Fruit fly (Drosophila melanogaster): ENCODE measurements around the gene pbl.

pbl gene

DNA sequence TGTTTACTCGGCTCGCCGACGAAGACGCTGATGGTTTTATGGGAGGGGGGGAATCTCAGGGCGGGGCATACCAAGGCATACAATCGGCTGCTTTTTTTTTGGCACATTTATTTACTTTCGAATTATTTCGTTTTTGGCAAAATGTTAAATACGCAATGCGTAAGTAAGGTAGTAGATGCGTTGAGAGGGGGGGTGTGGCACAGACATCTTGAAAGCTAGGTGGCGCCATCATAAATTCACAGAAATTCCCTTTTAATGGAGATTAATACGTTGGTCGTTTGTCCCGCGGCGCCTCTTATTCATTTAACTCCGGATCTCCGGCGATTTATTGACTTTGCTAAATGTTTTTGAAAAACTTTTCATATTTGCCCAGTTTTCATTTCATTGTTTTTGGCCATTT is 29.8 kb upstream of the pbl start:
- TF ChIP-seq noc (tag; optimal IDR thresholded peaks at IDR 0.05): no peak

DNA sequence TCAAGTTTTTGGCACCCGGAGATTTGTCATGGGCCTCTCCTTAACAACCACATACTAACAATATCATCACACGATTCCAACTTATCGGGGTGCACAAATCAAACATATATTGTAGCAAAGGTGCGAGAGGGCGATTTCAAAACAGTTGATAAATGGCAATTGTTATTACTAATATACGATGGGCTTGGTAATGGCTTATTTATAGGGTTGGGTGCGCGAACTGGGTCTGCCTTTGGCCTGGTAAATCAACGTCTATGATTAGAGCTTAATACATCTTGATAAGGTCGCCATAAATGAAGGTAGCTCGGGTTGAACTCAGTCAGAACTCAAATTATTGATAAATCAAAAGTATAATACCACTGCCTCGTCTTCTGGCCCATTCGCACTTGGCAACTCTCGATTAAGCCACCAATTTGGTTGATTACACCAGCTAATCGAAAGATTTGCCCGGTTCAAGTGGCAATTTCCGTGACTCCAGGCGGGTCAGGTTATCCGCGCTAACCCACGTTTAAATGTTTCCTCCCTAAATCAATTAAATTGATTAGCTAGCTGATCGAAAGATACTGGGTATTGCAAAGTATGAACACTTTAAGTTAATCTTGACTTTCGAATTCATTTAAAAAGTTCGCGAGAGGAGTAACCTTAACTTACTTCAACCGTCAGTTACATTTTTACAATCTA is 28.9 kb upstream of the pbl start:
- TF ChIP-seq noc (tag; optimal IDR thresholded peaks at IDR 0.05): peak; percentile 93

DNA sequence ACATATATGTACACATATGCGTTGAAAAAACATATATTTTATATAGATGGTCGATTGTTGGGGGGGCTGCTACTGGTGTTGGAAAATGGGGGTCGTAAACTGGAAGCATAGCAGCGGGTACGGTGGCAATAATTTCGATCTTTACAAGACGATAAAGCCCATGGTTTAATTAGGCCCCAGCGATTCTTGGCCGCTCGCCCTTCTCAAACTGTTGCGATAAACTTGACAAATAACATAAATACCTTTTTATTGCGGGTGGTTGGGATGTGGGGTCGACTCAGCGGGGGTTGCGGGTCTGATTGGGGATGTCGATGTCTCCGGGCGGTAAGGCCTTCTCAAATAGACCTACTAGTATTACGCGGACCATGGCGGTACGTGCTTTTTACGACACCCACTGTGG is 26.9 kb upstream of the pbl start:
- no peak for TF ChIP-seq noc (tag; optimal IDR thresholded peaks at IDR 0.05)

DNA sequence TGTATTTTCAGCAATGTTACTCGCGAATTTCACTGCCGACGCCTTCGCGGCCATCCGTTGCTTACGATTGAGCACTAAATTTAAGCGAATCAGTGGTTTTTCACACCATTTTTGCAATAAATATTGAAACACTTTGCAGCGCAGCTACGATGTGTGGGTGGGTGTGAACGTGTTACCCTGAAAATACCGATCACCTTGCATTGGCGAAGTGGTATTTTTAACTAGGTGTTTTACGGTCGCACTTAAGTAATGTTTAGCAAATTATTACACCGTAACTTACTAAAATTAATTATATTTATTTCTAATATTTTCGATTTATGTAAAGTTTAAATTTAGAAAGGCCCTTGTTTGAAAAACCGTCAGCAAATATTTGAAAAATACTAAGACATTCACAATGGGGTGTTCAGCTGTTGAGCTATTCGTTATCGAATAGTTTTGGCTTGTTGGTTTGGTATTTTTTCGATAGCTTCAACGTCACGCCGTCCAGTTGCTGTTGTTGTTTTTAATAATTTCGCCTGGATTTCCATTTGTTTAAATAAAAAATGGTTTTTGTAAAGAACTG is 24.3 kb upstream of the pbl start, which contains the start of the genes syd and Srp9:
Gene syd, minus strand, starts transcription at position 188 of the 562 bp plus-strand sequence.
Gene Srp9, plus strand, starts transcription at position 441 of the 562 bp plus-strand sequence.
- TF ChIP-seq noc (tag; optimal IDR thresholded peaks at IDR 0.05): no peak

DNA sequence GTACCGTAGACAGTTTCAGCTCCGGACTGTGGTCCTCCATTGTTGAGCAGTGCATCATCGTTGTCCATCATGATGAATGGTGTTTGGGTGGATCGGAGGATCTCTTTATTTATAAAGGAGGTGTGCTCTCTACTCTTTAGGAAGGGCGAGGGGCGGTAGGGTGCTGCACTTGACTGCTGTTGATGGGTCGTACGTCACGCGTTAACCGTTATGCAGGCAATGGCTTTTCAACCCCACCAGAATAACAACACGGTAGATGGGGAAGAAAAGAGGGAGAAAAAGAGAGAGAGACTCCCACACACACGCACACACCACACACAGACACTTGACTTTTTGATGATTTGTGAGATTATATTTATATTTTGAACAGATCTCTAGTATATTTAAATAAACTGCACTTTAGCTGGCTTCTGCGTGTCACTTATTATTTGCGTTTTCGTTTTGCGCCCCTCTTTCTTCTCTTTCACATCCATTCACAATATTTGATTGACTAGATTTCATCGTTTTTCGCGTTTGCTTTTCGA is 23.7 kb upstream of the pbl start:
- no peak for TF ChIP-seq noc (tag; optimal IDR thresholded peaks at IDR 0.05)

DNA sequence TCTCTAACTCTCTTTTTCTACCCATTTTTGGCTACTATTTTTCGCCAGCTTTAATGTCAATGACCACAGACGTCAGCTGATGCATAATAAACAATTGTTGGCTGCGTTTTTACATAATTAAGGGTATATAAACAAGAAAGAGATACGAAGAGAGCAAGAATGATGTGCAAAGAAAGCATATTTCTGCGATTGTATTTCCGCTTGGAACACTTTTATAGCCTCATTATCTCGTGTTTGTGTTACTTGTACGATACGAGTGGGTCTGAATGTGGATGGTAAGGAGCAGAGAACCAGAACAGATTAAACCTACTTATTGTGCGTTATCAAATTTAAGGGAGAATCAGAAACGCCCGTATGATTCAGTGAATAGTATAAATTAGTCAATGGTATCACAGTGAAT is 23.1 kb upstream of the pbl start:
- peak; percentile 56 for TF ChIP-seq noc (tag; optimal IDR thresholded peaks at IDR 0.05)

DNA sequence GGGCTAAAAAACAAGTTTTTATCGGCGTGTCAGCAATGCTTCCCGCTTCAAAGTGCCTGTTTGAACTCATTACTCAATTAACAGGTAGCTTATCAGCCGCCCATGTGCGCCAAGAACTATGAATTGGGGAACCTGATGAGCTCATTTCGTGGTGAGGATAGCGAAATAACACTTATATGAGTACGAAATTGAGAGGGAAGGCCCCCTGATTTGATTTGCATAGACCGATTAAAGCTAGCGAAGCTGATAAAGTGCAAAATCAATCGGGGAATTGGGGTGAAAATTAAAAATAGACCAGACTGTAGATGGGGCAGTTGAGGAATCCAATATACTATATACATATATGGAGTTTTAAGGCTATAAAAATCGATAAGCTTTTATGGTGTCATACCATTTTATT is 22.4 kb upstream of the pbl start:
- TF ChIP-seq noc (tag; optimal IDR thresholded peaks at IDR 0.05): no peak

DNA sequence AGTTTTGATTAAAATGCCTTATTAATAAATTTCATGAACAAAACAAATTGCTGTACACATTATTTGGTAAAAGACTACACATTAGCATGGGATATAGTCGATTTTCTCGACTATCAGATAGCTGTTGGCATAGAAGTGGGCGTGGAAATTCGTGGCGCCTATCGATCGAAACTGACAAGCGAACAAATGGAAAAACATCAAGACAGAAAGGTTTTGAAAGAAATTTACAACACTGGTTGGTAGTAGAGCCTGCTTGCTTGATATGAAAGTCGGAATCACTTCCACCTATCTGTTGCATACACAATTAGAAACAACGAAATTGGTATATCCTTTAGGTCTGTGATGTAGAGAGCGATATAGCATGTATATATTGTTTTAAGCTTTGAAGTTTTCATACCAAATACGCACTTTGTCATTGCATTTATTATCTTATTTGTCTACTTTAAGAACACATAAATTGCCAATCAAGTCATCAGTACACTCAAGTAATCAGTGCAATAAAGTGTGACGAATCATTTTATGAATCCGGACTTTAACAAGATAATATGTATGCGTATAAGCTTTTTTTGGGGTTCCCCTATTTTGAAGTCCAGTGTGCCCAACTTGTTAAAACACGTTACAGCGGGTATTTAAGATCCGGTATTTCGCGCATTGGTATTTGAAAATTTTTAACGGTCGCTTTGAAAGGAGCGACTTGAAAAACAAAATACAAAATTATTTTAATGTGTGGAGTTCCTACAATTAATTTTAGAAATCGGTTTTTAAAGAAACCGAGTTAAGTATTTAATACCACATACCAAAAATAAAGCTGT is 4.3 kb upstream of the pbl start:
- no peak for TF ChIP-seq noc (tag; optimal IDR thresholded peaks at IDR 0.05)

DNA sequence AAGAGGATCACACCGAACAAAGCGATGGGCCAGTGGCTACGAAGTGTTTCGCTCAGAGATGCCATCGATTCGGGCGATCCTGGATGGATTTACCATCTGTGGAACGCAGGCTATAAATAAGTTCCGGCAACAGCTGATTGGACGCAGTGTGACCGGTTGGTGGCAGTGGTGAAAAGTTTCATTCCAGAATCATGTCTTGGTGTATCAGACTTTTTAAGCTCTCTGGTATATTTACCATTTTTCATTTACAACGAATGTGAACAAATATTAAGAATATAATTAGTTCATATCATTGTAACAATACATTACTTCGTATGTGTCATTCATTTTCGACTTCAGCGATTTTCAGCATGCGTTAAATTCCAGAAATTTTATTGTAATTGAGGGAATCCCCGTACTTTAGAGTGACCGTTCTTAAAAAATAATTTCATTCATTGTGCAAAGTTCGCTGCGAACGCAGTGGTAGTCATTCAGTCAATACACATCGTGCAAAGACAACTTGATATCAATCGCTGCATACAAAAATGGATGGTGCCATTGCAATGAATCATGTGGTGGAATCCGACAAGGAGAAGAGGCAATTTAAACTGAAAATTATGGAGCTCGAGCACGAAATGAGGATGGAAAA is 3.3 kb upstream of the pbl start, which contains the start of gene Tmem43:
Gene Tmem43, minus strand, starts transcription at position 152 of the 628 bp plus-strand sequence.
- TF ChIP-seq noc (tag; optimal IDR thresholded peaks at IDR 0.05): no peak

DNA sequence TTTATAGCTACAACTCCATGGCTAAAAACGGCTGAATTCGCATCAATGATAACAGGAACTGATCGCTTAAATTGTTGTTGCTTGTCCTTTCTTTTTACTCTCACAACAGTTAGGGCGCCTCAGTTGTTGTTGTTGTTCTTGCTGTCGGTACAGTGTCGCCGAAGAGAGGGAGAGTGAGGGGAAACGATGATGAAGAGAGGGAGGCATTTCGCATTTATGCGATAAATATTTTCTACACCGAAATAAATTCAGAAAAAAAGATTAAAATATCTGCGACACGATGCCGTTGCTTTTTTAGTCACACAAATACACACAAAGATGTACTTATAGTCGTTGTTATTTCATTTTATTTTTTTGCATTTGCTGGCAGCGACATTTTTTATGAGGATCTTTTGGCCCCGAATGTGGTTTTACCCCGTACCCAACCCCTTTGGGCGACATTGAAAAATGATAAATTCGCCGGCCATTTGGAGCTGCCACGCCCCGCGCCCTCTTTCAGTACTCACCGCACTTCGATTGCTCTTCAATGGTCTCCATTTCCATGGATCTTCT is 762 bp downstream of the pbl start:
- no peak for TF ChIP-seq noc (tag; optimal IDR thresholded peaks at IDR 0.05)

DNA sequence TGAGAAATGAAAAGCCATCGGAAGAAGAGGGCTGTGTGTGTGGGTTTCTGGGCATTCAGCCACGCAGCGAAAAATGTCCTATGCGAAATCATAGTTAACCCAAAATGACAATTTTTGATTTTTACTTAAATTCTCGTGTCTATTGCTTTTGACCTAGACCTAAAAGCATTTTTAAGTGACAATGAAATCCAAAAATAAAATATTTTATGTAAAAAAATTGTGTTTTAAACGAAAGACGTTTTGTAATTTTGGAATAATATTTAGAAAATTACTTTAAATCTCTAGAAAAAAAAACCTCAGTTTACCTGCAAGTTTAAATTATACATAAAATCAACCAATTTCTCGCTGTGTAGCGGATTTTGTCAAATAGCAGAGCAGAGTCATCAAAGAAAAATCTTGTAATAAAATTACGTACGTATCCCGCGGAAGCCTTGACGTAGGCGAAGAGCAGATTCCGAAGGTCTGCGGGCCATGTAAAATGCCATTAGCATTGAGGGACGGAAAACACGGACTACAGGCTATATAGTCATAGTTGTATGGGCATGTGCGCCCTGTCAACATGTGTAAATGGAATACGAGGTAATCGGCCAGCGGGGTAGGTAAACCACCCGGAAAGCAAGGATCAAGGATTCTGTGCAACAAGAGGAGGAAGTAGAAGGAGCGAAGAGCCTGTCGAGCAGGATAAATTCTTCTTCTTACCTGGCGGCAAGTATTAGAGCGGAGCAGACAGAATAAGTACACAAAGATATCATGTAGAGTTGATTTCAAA is 1.9 kb downstream of the pbl start:
- no peak for TF ChIP-seq noc (tag; optimal IDR thresholded peaks at IDR 0.05)

DNA sequence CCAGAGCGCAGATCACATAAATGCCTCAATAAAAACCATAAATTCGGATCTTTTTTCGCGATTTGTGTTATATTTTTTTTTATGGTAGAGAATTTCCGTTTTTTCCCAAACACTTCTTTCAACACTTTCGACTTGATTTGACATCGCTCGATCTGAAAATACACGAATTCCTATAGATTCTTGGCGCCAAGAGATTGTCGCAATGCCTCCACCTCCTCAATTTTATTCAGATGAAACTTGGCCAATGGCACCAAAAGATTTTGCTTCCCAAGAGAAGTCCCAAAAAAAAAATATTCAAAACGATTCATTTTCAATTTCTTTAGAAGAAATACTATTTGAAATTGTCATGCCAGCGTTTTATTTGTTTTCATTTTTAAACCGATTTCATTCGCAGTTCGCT is 7.2 kb downstream of the pbl start:
- no peak for TF ChIP-seq noc (tag; optimal IDR thresholded peaks at IDR 0.05)

DNA sequence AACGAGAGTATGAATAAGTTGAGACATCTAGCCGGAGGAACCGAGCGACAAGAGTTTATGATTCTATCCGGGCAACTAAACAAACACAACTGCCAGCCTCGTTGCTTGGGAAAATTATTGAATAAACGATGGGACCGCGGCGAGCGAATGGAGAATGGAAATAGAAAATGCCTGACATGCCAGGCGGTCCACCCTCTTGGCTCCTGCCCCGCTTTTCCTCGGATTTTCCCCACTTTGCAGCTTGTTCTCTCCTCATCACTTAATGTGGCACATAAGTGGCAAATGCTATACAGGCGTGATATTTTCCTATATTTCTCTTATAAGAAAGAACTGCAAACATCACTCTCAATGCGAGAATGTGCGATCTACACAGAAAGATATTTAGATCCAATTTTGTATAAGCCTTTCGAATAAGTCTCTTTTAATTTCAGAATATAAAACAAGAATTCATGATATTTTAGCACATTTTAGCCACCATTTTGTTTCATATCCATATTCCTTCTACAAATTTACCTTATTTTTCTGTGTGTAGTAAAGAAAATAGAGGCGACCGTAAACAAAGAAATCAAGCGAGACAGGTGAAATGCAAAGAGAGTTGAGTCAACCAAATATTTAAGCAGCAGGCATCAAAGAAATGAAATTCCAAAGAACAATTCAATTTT is 8.1 kb downstream of the pbl start:
- TF ChIP-seq noc (tag; optimal IDR thresholded peaks at IDR 0.05): peak; percentile 83

DNA sequence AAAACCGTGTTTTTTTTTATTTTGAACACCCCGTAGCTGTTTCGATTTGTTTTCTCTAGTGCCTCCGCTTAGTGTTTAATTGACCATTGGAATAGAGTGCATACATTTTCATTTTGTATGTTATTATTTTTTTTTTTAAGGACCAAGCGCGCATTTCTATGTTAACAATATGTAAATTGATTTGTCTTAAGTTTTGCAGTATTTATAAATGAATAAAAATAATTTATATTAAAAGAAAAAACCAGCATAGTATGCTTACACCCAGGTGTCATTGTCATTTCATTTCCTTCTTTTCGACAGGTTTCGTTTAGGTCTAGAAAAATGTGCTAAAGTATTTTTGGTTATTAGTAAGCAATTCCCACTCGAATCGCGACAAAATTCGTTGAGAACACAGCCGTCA is 17.2 kb downstream of the pbl start, which contains the start of gene eIF4E5:
Gene eIF4E5, plus strand, starts transcription at position 301 of the 400 bp plus-strand sequence.
- no peak for TF ChIP-seq noc (tag; optimal IDR thresholded peaks at IDR 0.05)
